Worm (Caenorhabditis elegans): ENCODE results near the gene dhs-29.

Gene dhs-29

ce11 chrX:7659591-7660433 lies 4.9 kb downstream of the dhs-29 start (continued):
- TF ChIP-seq unc-62 (GFP tag; optimal IDR thresholded peaks at IDR 0.05 in 1 of 2) (peak in 1 of 2 experiments; percentile 47), unc-62 (tag; optimal IDR thresholded peaks at IDR 0.05) (no peak), lin-15B (tag; optimal IDR thresholded peaks at IDR 0.05) (no peak), lin-38 (GFP tag; IDR thresholded peaks at IDR 0.05) (no peak), nhr-28 (tag; optimal IDR thresholded peaks at IDR 0.05) (peak; percentile 84), aha-1 (tag) (peak; percentile 92), nhr-10 (tag; optimal IDR thresholded peaks at IDR 0.05) (no peak), dmd-6 (GFP tag; IDR thresholded peaks at IDR 0.05) (no peak)

ce11 chrX:7656875-7657274 lies 7.8 kb downstream of the dhs-29 start, which contains the start of gene F27D9.12:
Gene F27D9.12, minus strand, starts transcription at chrX:7656975.
- TF ChIP-seq Y105C5A.15 (GFP tag; IDR thresholded peaks at IDR 0.05): no peak
- no peak for TF ChIP-seq pqm-1 (tag; optimal IDR thresholded peaks at IDR 0.05)
- TF ChIP-seq lsy-2 (tag; optimal IDR thresholded peaks at IDR 0.05): peak in 1 of 2 experiments; percentile 14
- no peak for TF ChIP-seq ama-1 (optimal IDR thresholded peaks at IDR 0.05)

ce11 chrX:7655469-7656003 lies 9.2 kb downstream of the dhs-29 start:
- TF ChIP-seq tag-97 (GFP tag; IDR thresholded peaks at IDR 0.05) (no peak), lin-13 (GFP tag; optimal IDR thresholded peaks at IDR 0.05) (no peak), cey-2 (tag; optimal IDR thresholded peaks at IDR 0.05; ENCODE audit: borderline replicate concordance, insufficient read depth) (no peak), ces-1 (GFP tag; optimal IDR thresholded peaks at IDR 0.05) (no peak), mxl-2 (GFP tag; conservative IDR thresholded peaks at IDR 0.05) (no peak), lin-1 (GFP tag; IDR thresholded peaks at IDR 0.05) (no peak), ceh-20 (GFP tag; IDR thresholded peaks at IDR 0.05) (no peak), tra-1 (GFP tag; IDR thresholded peaks at IDR 0.05) (no peak), mdl-1 (tag; optimal IDR thresholded peaks at IDR 0.05) (peak; percentile 18 to 39), Y75B8A.6 (GFP tag; IDR thresholded peaks at IDR 0.05) (no peak), hlh-30 (tag; optimal IDR thresholded peaks at IDR 0.05; ENCODE audit: insufficient read depth) (peak; percentile 75), aha-1 (tag) (no peak), hif-1 (tag; optimal IDR thresholded peaks at IDR 0.05) (peak in 1 of 2 experiments; percentile 5), unc-62 (GFP tag; optimal IDR thresholded peaks at IDR 0.05 in 1 of 2) (no peak), unc-62 (tag; optimal IDR thresholded peaks at IDR 0.05) (no peak), F37D6.2 (tag; optimal IDR thresholded peaks at IDR 0.05) (no peak), Y48G9A.11 (GFP tag; IDR thresholded peaks at IDR 0.05) (0 out of 2 replicates have a peak, but pooled peaks have one; percentile 8), lin-29 (GFP tag; IDR thresholded peaks at IDR 0.05) (no peak), aly-2 (tag; optimal IDR thresholded peaks at IDR 0.05) (no peak)

ce11 chrX:7653708-7654390 lies 10.9 kb downstream of the dhs-29 start:
- TF ChIP-seq set-16 (GFP tag; IDR thresholded peaks at IDR 0.05): peak; percentile 20; the same call in 1 of the 2 replicates
- peak; percentile 27 for TF ChIP-seq rbr-2 (tag; optimal IDR thresholded peaks at IDR 0.05)
- TF ChIP-seq mxl-2 (GFP tag; conservative IDR thresholded peaks at IDR 0.05): no peak
- TF ChIP-seq aha-1 (tag): peak; percentile 9
- no peak for TF ChIP-seq ztf-11 (tag; optimal IDR thresholded peaks at IDR 0.05)
- TF ChIP-seq Y48G9A.11 (GFP tag; IDR thresholded peaks at IDR 0.05): no peak
- no peak for TF ChIP-seq ces-1 (GFP tag; optimal IDR thresholded peaks at IDR 0.05)
- no peak for TF ChIP-seq nhr-77 (tag; optimal IDR thresholded peaks at IDR 0.05)
- TF ChIP-seq hif-1 (tag; optimal IDR thresholded peaks at IDR 0.05): peak in 1 of 2 experiments; percentile 51
- TF ChIP-seq vab-7 (GFP tag; IDR thresholded peaks at IDR 0.05): no peak
- no peak for TF ChIP-seq mxl-3 (GFP tag; optimal IDR thresholded peaks at IDR 0.05)
- no peak for TF ChIP-seq snpc-1.2 (GFP tag; IDR thresholded peaks at IDR 0.05)
- TF ChIP-seq nhr-41 (GFP tag; IDR thresholded peaks at IDR 0.05): no peak
- no peak for TF ChIP-seq T26A8.4 (GFP tag; IDR thresholded peaks at IDR 0.05)
- TF ChIP-seq dmd-9 (GFP tag; IDR thresholded peaks at IDR 0.05): no peak
- TF ChIP-seq zfp-3 (GFP tag; conservative IDR thresholded peaks at IDR 0.05): no peak
- no peak for TF ChIP-seq ama-1 (optimal IDR thresholded peaks at IDR 0.05)
- TF ChIP-seq Y75B8A.6 (GFP tag; IDR thresholded peaks at IDR 0.05): no peak
- TF ChIP-seq zip-2 (tag; optimal IDR thresholded peaks at IDR 0.05): no peak
- TF ChIP-seq nhr-10 (tag; optimal IDR thresholded peaks at IDR 0.05): no peak
- TF ChIP-seq fkh-10 (GFP tag; optimal IDR thresholded peaks at IDR 0.05): no peak
- peak; percentile 12 for TF ChIP-seq hlh-11 (tag; optimal IDR thresholded peaks at IDR 0.05)
- TF ChIP-seq unc-39 (tag; optimal IDR thresholded peaks at IDR 0.05): no peak
